Worm (Caenorhabditis elegans): ENCODE data around the gene T22F7.1.

Gene T22F7.1

DNA sequence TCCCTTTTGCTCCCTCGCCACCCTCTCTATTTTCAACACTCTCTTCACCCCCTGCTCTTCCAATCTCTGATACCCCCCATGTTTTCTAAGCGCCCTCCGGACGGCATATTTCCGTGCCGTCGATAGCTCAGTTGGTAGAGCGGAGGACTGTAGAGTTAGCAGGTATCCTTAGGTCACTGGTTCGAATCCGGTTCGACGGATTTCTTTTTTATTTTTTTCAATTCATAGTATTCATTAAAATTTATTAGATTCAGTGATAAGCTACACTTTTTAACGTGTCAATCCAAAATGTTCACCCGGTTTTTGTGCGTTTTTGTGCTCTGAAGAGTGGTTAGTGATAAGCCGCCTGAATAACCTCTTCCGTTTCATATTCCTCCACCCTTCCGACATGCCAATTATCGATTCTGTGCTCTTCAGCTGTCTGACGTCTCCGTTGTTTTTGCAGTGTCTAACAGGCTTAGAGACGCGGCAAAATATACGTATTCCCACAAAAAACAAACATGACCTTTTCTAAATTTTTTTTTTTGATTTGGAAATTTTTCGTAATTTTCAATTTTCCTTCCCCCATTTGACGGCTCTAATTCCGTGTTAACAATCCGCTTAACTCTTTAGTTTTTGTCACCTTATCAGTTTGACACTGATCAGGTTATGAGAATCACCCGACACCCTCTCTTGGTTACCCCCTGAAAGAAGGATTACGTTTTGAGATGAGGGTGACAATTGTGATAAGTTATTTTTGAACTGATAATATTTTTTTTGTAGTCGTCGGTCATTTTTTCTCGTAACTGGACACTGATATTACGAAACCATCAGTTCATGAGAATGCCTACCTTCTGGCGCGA is 6.4 kb upstream of the T22F7.1 start (continued):
- TF ChIP-seq F49E8.2 (tag; optimal IDR thresholded peaks at IDR 0.05; ENCODE audit: insufficient read depth): no peak
- TF ChIP-seq C06A6.2 (GFP tag; conservative IDR thresholded peaks at IDR 0.05): no peak
- TF ChIP-seq Y53F4B.3 (GFP tag; IDR thresholded peaks at IDR 0.05): no peak
- TF ChIP-seq C17E4.6 (GFP tag; IDR thresholded peaks at IDR 0.05): no peak
- peak; percentile 78 for TF ChIP-seq B0261.1 (tag; optimal IDR thresholded peaks at IDR 0.05)
- TF ChIP-seq repo-1 (tag; optimal IDR thresholded peaks at IDR 0.05): no peak
- TF ChIP-seq hmg-1.2 (GFP tag; IDR thresholded peaks at IDR 0.05): peak; percentile 85
- TF ChIP-seq nhr-27 (tag; optimal IDR thresholded peaks at IDR 0.05): no peak
- peak; percentile 93 for TF ChIP-seq nhr-80 (tag; optimal IDR thresholded peaks at IDR 0.05)
- TF ChIP-seq F10E7.11 (tag; optimal IDR thresholded peaks at IDR 0.05): no peak
- 0 out of 2 replicates have a peak, but pooled peaks have one; percentile 51 for TF ChIP-seq nfyb-1 (GFP tag; IDR thresholded peaks at IDR 0.05)
- TF ChIP-seq ztf-18 (tag; optimal IDR thresholded peaks at IDR 0.05): peak; percentile 73
- 0 out of 2 replicates have a peak, but pooled peaks have one; percentile 41 for TF ChIP-seq F37B4.10 (GFP tag; IDR thresholded peaks at IDR 0.05)
- no peak for TF ChIP-seq tlf-1 (GFP tag; optimal IDR thresholded peaks at IDR 0.05)
- TF ChIP-seq ztf-6 (GFP tag; IDR thresholded peaks at IDR 0.05): no peak
- TF ChIP-seq snpc-4 (GFP tag; optimal IDR thresholded peaks at IDR 0.05): no peak
- TF ChIP-seq snpc-4 (tag; optimal IDR thresholded peaks at IDR 0.05): peak in 1 of 4 experiments; percentile 61
- TF ChIP-seq dox-1 (GFP tag; IDR thresholded peaks at IDR 0.05): peak; percentile 76
- TF ChIP-seq Y53G8AR.9 (GFP tag; conservative IDR thresholded peaks at IDR 0.05): 0 out of 2 replicates have a peak, but pooled peaks have one; percentile 28
- TF ChIP-seq tbp1 (GFP tag; optimal IDR thresholded peaks at IDR 0.05): peak; percentile 93
- peak; percentile 12 to 67 for TF ChIP-seq let-607 (tag; optimal IDR thresholded peaks at IDR 0.05)
- peak; percentile 63 for TF ChIP-seq mcd-1 (GFP tag; IDR thresholded peaks at IDR 0.05)
- no peak for TF ChIP-seq gei-17 (GFP tag; optimal IDR thresholded peaks at IDR 0.05)
- TF ChIP-seq rpc-1 (optimal IDR thresholded peaks at IDR 0.05): peak; percentile 61
- TF ChIP-seq rpc-1 (tag; optimal IDR thresholded peaks at IDR 0.05): peak; percentile 81

ce11 chrIII:536297-536696 is 5.6 kb upstream of the T22F7.1 start:
- TF ChIP-seq D2030.7 (GFP tag; IDR thresholded peaks at IDR 0.05) (peak; percentile 40), ztf-18 (tag; optimal IDR thresholded peaks at IDR 0.05) (peak; percentile 71)

DNA sequence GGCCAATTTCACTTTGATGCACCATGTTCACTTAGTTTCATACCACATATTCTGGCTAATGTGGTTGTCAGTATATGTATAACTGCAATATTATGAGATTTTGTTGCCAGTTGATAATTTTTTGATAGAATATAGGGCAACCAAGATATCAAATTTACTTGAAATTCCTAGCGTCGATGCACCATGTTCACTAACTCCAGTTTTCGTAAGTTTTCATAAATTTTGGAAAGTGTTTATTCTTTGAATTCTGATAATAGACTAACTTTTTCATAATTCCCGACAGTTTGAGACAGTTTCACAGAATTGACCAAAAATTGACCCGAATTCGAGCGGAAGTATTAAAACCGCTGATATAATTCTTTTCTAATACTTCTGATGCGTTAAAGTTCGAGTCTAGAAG is 4.8 kb upstream of the T22F7.1 start:
- TF ChIP-seq snpc-1.1 (tag; optimal IDR thresholded peaks at IDR 0.05; ENCODE audit: insufficient read depth) (no peak), aptf-3 (GFP tag; IDR thresholded peaks at IDR 0.05) (no peak), attf-6 (GFP tag; IDR thresholded peaks at IDR 0.05) (no peak), ztf-28 (GFP tag; IDR thresholded peaks at IDR 0.05) (no peak), T26A5.8 (tag; optimal IDR thresholded peaks at IDR 0.05) (no peak), F10E7.11 (tag; optimal IDR thresholded peaks at IDR 0.05) (no peak), F52B5.7 (tag; optimal IDR thresholded peaks at IDR 0.05) (no peak), K11D2.4 (GFP tag; IDR thresholded peaks at IDR 0.05) (no peak), let-607 (tag; optimal IDR thresholded peaks at IDR 0.05) (no peak), zfh-2 (GFP tag; conservative IDR thresholded peaks at IDR 0.05) (no peak), rcor-1 (GFP tag; IDR thresholded peaks at IDR 0.05) (no peak), snpc-3.4 (tag; optimal IDR thresholded peaks at IDR 0.05) (no peak)

Measured in whole organism, young adult.